Worm (Caenorhabditis elegans): ENCODE data around the gene K04E7.1.

ce11 chrX:6455157-6455556 is 6.7 kb upstream of the K04E7.1 start, which contains the start of gene nas-33:
- TF ChIP-seq flt-1 (GFP tag; IDR thresholded peaks at IDR 0.05) = no peak
- TF ChIP-seq ztf-29 (GFP tag; IDR thresholded peaks at IDR 0.05) = no peak
- TF ChIP-seq klf-2 (GFP tag; conservative IDR thresholded peaks at IDR 0.05) = no peak
- TF ChIP-seq T22C8.4 (GFP tag; IDR thresholded peaks at IDR 0.05) = no peak
- TF ChIP-seq med-1 (GFP tag; optimal IDR thresholded peaks at IDR 0.05; ENCODE audit: insufficient read depth) = no peak
- no peak for TF ChIP-seq ztf-23 (GFP tag; IDR thresholded peaks at IDR 0.05)
- no peak for TF ChIP-seq ref-1 (GFP tag; conservative IDR thresholded peaks at IDR 0.05)
- TF ChIP-seq cog-1 (tag; optimal IDR thresholded peaks at IDR 0.05) = no peak

All from whole organism, midembryonic.